Worm (Caenorhabditis elegans) whole organism, L4 larva: Measurements from ENCODE around the gene ZK1240.1.
A peak's percentile ranks its signal among the peaks of the same experiment; 100 is the strongest.

Source experiments
- D1046.2 ChIP-seq: fragments of 200-800 bp; sonication (Bioruptor generic); IDR thresholded peaks from 2 replicates; pipeline ENCODE4 v1.3.6; 2022; ENCODE audit warnings: missing genetic modification characterization, missing compliant biosample characterization
- F10B5.3 ChIP-seq: sonication (generic microtip); optimal IDR thresholded peaks from 2 replicates; lab custom pipeline; 2016; ENCODE audit warnings: mild to moderate bottlenecking, missing genetic modification characterization, missing compliant biosample characterization
- F26F4.8 ChIP-seq: fragments of 200-800 bp; sonication (Bioruptor generic); conservative IDR thresholded peaks from 2 replicates; pipeline ENCODE4 v1.3.6; 2022; ENCODE audit warnings: missing genetic modification characterization, missing compliant biosample characterization
- F37D6.2 ChIP-seq: sonication (generic microtip); optimal IDR thresholded peaks from 2 replicates; lab custom pipeline; 2016; ENCODE audit warnings: mild to moderate bottlenecking, missing genetic modification characterization, missing compliant biosample characterization
- F44E2.7 ChIP-seq: fragments of 200-800 bp; sonication (Bioruptor generic); IDR thresholded peaks from 2 replicates; pipeline ENCODE4 v2.1.2; 2022; ENCODE audit warnings: missing genetic modification characterization, missing compliant biosample characterization
- F49E8.2 ChIP-seq: sonication (generic microtip); optimal IDR thresholded peaks from 2 replicates; lab custom pipeline; 2016; ENCODE audit warnings: missing compliant biosample characterization, mild to moderate bottlenecking, missing genetic modification characterization, borderline replicate concordance
- R02D3.7 ChIP-seq: fragments of 150-350 bp; sonication (generic microtip); optimal IDR thresholded peaks from 3 replicates; lab custom pipeline; 2014; ENCODE audit warnings: missing biosample characterization, missing genetic modification characterization
- Y48G9A.11 ChIP-seq: fragments of 200-800 bp; sonication (Bioruptor generic); IDR thresholded peaks from 2 replicates; pipeline ENCODE4 v1.3.6; 2022; ENCODE audit warnings: missing genetic modification reagents, missing genetic modification characterization, missing compliant biosample characterization
- Y5F2A.4 ChIP-seq: fragments of 200-800 bp; sonication (Bioruptor generic); optimal IDR thresholded peaks from 2 replicates; lab custom pipeline; 2018; ENCODE audit warnings: mild to moderate bottlenecking, missing genetic modification characterization, missing compliant biosample characterization
- ZK546.5 ChIP-seq, 2 experiments: sonication (generic microtip); optimal IDR thresholded peaks; 2 replicates each; lab custom pipeline; 2017; ENCODE audit warnings: missing biosample characterization in 2 of 2, missing genetic modification characterization in 2 of 2
- aha-1 ChIP-seq: fragments of 150-350 bp; peaks from one replicate; lab custom pipeline; 2014; ENCODE audit warnings: missing biosample characterization, missing genetic modification characterization
- ama-1 ChIP-seq: fragments of 150-350 bp; optimal IDR thresholded peaks from 2 replicates; lab custom pipeline; 2014; ENCODE audit warnings: inconsistent platforms, mixed read lengths
- arid-1 ChIP-seq: fragments of 200-800 bp; sonication (Bioruptor generic); conservative IDR thresholded peaks from 2 replicates; pipeline ENCODE4 v1.3.6; 2022; ENCODE audit warnings: missing genetic modification reagents, missing genetic modification characterization, missing compliant biosample characterization
- ceh-20 ChIP-seq: fragments of 200-800 bp; sonication (Bioruptor generic); IDR thresholded peaks from 2 replicates; pipeline ENCODE4 v1.3.6; 2022; ENCODE audit warnings: missing genetic modification reagents, missing genetic modification characterization, missing compliant biosample characterization
- ceh-28 ChIP-seq: fragments of 150-350 bp; optimal IDR thresholded peaks from 2 replicates; lab custom pipeline; 2014; ENCODE audit warnings: missing biosample characterization, missing genetic modification reagents, missing genetic modification characterization
- ceh-32 ChIP-seq: sonication (generic microtip); optimal IDR thresholded peaks from 2 replicates; lab custom pipeline; 2016; ENCODE audit warnings: mild to moderate bottlenecking, missing genetic modification characterization, missing compliant biosample characterization; ENCODE audit not compliant: poor library complexity
- ces-1 ChIP-seq: fragments of 150-350 bp; sonication (generic microtip); optimal IDR thresholded peaks from 4 replicates; lab custom pipeline; 2014; ENCODE audit warnings: missing biosample characterization, missing genetic modification reagents, missing genetic modification characterization
- cey-2 ChIP-seq: sonication (generic microtip); optimal IDR thresholded peaks from 3 replicates; lab custom pipeline; 2017; ENCODE audit warnings: missing genetic modification characterization, mild to moderate bottlenecking, missing compliant biosample characterization, antibody characterized with exemption, borderline replicate concordance; ENCODE audit not compliant: insufficient read depth
- ctbp-1 ChIP-seq: fragments of 200-800 bp; sonication (Bioruptor generic); IDR thresholded peaks from 2 replicates; pipeline ENCODE4 v1.3.6; 2022; ENCODE audit warnings: missing genetic modification reagents, missing genetic modification characterization, missing compliant biosample characterization
- daf-12 ChIP-seq: fragments of 150-350 bp; optimal IDR thresholded peaks from 2 replicates; lab custom pipeline; 2014; ENCODE audit warnings: missing biosample characterization, missing genetic modification reagents, missing genetic modification characterization
- daf-19 ChIP-seq: fragments of 200-800 bp; sonication (Bioruptor generic); conservative IDR thresholded peaks from 2 replicates; pipeline ENCODE4 v1.3.6; 2022; ENCODE audit warnings: missing genetic modification characterization, missing compliant biosample characterization
- daf-8 ChIP-seq: fragments of 200-800 bp; sonication (Bioruptor generic); IDR thresholded peaks from 2 replicates; pipeline ENCODE4 v1.3.6; 2022; ENCODE audit warnings: missing genetic modification characterization, missing compliant biosample characterization
- dmd-6 ChIP-seq: fragments of 200-800 bp; sonication (Bioruptor generic); IDR thresholded peaks from 2 replicates; pipeline ENCODE4 v1.3.6; 2022; ENCODE audit warnings: missing genetic modification reagents, missing genetic modification characterization, missing compliant biosample characterization
- duxl-1 ChIP-seq: sonication (generic microtip); optimal IDR thresholded peaks from 2 replicates; lab custom pipeline; 2016; ENCODE audit warnings: mild to moderate bottlenecking, missing genetic modification characterization, moderate library complexity, missing compliant biosample characterization; ENCODE audit not compliant: poor library complexity
- dve-1 ChIP-seq: sonication (generic microtip); optimal IDR thresholded peaks from 2 replicates; lab custom pipeline; 2017; ENCODE audit warnings: antibody characterized with exemption, mild to moderate bottlenecking, missing genetic modification characterization, missing compliant biosample characterization; ENCODE audit not compliant: insufficient read depth
- hif-1 ChIP-seq, 2 experiments: sonication (generic microtip); optimal IDR thresholded peaks; 2 replicates each; lab custom pipeline; 2016 to 2017; ENCODE audit warnings: missing compliant biosample characterization in 2 of 2, missing genetic modification characterization in 2 of 2, missing genetic modification reagents in 2 of 2, missing genotype in 2 of 2, mild to moderate bottlenecking in 1 of 2
- hlh-11 ChIP-seq: fragments of 200-800 bp; sonication (Bioruptor generic); optimal IDR thresholded peaks from 2 replicates; lab custom pipeline; 2018; ENCODE audit warnings: mild to moderate bottlenecking, missing genetic modification characterization, missing compliant biosample characterization
- hlh-30 ChIP-seq: sonication (generic microtip); optimal IDR thresholded peaks from 2 replicates; lab custom pipeline; 2017; ENCODE audit warnings: antibody characterized with exemption, mild to moderate bottlenecking, missing genetic modification characterization, missing compliant biosample characterization; ENCODE audit not compliant: insufficient read depth
- jun-1 ChIP-seq: fragments of 150-350 bp; optimal IDR thresholded peaks from 2 replicates; lab custom pipeline; 2014; ENCODE audit warnings: missing biosample characterization, missing genetic modification reagents, missing genetic modification characterization
- lin-13 ChIP-seq: fragments of 150-350 bp; optimal IDR thresholded peaks from 2 replicates; lab custom pipeline; 2014; ENCODE audit warnings: missing biosample characterization, missing genetic modification reagents, missing genetic modification characterization
- lin-15B ChIP-seq: fragments of 150-350 bp; sonication (generic microtip); optimal IDR thresholded peaks from 3 replicates; lab custom pipeline; 2014; ENCODE audit warnings: missing biosample characterization, missing genetic modification characterization
- lsy-2 ChIP-seq, 2 experiments: fragments of 150-350 bp in 1 of 2; sonication (generic microtip) in 1 of 2; optimal IDR thresholded peaks; 2 replicates each; lab custom pipeline; 2014 to 2017; ENCODE audit warnings: missing biosample characterization in 2 of 2, missing genetic modification characterization in 2 of 2
- madf-5 ChIP-seq, 2 experiments: fragments of 200-800 bp; sonication (Bioruptor generic); IDR thresholded peaks; 2 replicates each; pipeline ENCODE4 v1.3.6; 2022; ENCODE audit warnings: missing compliant biosample characterization in 2 of 2, missing genetic modification characterization in 2 of 2
- madf-9 ChIP-seq: fragments of 200-800 bp; sonication (Bioruptor generic); conservative IDR thresholded peaks from 2 replicates; pipeline ENCODE4 v1.3.6; 2022; ENCODE audit warnings: missing genetic modification reagents, missing genetic modification characterization, missing compliant biosample characterization
- mxl-3 ChIP-seq: fragments of 200-800 bp; sonication (Bioruptor generic); optimal IDR thresholded peaks from 2 replicates; lab custom pipeline; 2018; ENCODE audit warnings: mild to moderate bottlenecking, missing genetic modification characterization, missing compliant biosample characterization
- nhr-11 ChIP-seq: fragments of 150-350 bp; optimal IDR thresholded peaks from 2 replicates; lab custom pipeline; 2014; ENCODE audit warnings: missing biosample characterization, missing genetic modification characterization
- nhr-237 ChIP-seq: sonication (generic microtip); optimal IDR thresholded peaks from 2 replicates; lab custom pipeline; 2017; ENCODE audit warnings: missing biosample characterization, missing genetic modification characterization
- nhr-42 ChIP-seq: fragments of 200-800 bp; sonication (Bioruptor generic); IDR thresholded peaks from 2 replicates; pipeline ENCODE4 v1.3.6; 2022; ENCODE audit warnings: missing genetic modification characterization, missing compliant biosample characterization
- nhr-48 ChIP-seq: sonication (generic microtip); optimal IDR thresholded peaks from 2 replicates; lab custom pipeline; 2016; ENCODE audit warnings: mild to moderate bottlenecking, missing genetic modification characterization, missing compliant biosample characterization
- nhr-76 ChIP-seq: fragments of 150-350 bp; optimal IDR thresholded peaks from 2 replicates; lab custom pipeline; 2014; ENCODE audit warnings: missing biosample characterization, missing genetic modification characterization
- nhr-77 ChIP-seq: fragments of 150-350 bp; optimal IDR thresholded peaks from 2 replicates; lab custom pipeline; 2014; ENCODE audit warnings: missing biosample characterization, missing genetic modification characterization
- pha-4 ChIP-seq, 2 experiments: fragments of 150-350 bp in 1 of 2; fragments of 200-800 bp in 1 of 2; sonication (Bioruptor generic) in 1 of 2; IDR thresholded peaks in 1 of 2; optimal IDR thresholded peaks in 1 of 2; 2 replicates each; pipeline versions ENCODE4 v1.3.6 to Lab custom; 2014 to 2022; ENCODE audit warnings: missing genetic modification characterization in 2 of 2, missing genetic modification reagents in 2 of 2, missing biosample characterization in 1 of 2, missing compliant biosample characterization in 1 of 2
- pqm-1 ChIP-seq: sonication (generic microtip); optimal IDR thresholded peaks from 2 replicates; lab custom pipeline; 2017; ENCODE audit warnings: missing biosample characterization, missing genetic modification characterization
- sdz-12 ChIP-seq: fragments of 200-800 bp; sonication (Bioruptor generic); optimal IDR thresholded peaks from 2 replicates; lab custom pipeline; 2018; ENCODE audit warnings: mild to moderate bottlenecking, missing genetic modification characterization, missing compliant biosample characterization
- snpc-4 ChIP-seq: fragments of 150-350 bp; optimal IDR thresholded peaks from 2 replicates; lab custom pipeline; 2014; ENCODE audit warnings: missing biosample characterization, missing genetic modification characterization
- unc-130 ChIP-seq: sonication (generic microtip); optimal IDR thresholded peaks from 2 replicates; lab custom pipeline; 2016; ENCODE audit warnings: missing genetic modification reagents, missing genetic modification characterization, missing compliant biosample characterization
- zfp-2 ChIP-seq: sonication (generic microtip); optimal IDR thresholded peaks from 2 replicates; lab custom pipeline; 2016; ENCODE audit warnings: mild to moderate bottlenecking, missing genetic modification characterization, missing compliant biosample characterization
- zfp-3 ChIP-seq: fragments of 200-800 bp; sonication (Bioruptor generic); conservative IDR thresholded peaks from 2 replicates; pipeline ENCODE4 v1.3.6; 2022; ENCODE audit warnings: missing genetic modification reagents, missing genetic modification characterization, missing compliant biosample characterization
- zip-11 ChIP-seq: fragments of 200-800 bp; sonication (Bioruptor generic); IDR thresholded peaks from 2 replicates; pipeline ENCODE4 v1.3.6; 2022; ENCODE audit warnings: missing genetic modification characterization, missing compliant biosample characterization
- zip-2 ChIP-seq: fragments of 150-350 bp; optimal IDR thresholded peaks from 2 replicates; lab custom pipeline; 2014; ENCODE audit warnings: missing biosample characterization, missing genetic modification characterization

ZK1240.1 gene

DNA sequence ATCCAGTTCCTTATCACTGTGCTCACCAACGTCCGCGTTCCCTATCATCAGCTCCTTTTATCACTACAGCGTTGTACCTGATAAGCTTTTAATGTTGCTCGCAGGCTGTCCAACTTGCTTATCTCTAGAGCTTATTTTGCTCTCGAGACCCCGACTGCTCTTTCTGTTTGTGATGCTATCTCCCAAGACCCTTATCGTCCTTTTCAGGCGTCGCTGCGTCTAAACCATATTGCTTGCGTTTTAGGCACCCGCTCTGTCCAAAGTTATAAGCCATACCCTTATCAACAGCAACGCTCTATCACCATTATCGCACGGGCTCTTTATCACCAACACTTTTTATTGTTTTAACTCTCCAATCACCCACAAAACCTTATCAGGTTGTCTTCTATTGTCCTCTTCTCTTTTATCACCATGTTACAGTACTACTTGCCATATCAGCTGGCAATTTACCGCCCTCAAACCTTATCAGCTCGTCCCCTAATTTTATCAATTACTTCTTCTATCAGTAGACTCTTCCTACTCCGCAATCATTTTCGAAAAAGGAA lies 49.3 kb downstream of the ZK1240.1 start (continued):
- peak; percentile 84; the same call in 1 of the 2 replicates for TF ChIP-seq ceh-20 (GFP tag; lab: Robert Waterston, UW)
- no peak for TF ChIP-seq sdz-12 (GFP tag; lab: Kevin White, UChicago)
- TF ChIP-seq arid-1 (GFP tag; lab: Robert Waterston, UW) = no peak
- no peak for TF ChIP-seq zip-11 (GFP tag; lab: Robert Waterston, UW)
- no peak for TF ChIP-seq zfp-2
- peak; percentile 93 for TF ChIP-seq cey-2 (tag; lab: Kevin White, UChicago)
- TF ChIP-seq F44E2.7 (GFP tag; lab: Robert Waterston, UW) = no peak
- no peak for TF ChIP-seq zfp-3
- TF ChIP-seq daf-8 = no peak
- no peak for TF ChIP-seq nhr-76 (tag; lab: Kevin White, UChicago)
- TF ChIP-seq Y5F2A.4 (GFP tag; lab: Kevin White, UChicago) = no peak
- TF ChIP-seq nhr-48 (tag; lab: Kevin White, UChicago) = peak; percentile 95
- no peak for TF ChIP-seq ctbp-1 (GFP tag; lab: Robert Waterston, UW)
- TF ChIP-seq D1046.2 = no peak
- no peak for TF ChIP-seq nhr-11 (tag; lab: Kevin White, UChicago)
- TF ChIP-seq Y48G9A.11 (GFP tag; lab: Robert Waterston, UW) = no peak
- TF ChIP-seq nhr-237 (tag; lab: Kevin White, UChicago) = no peak
- TF ChIP-seq lin-13 (GFP tag; lab: Kevin White, UChicago) = peak; percentile 27
- TF ChIP-seq pha-4 (GFP tag; IDR thresholded peaks at IDR 0.05; lab: Robert Waterston, UW) = peak; percentile 92
- no peak for TF ChIP-seq pha-4 (tag; optimal IDR thresholded peaks at IDR 0.05; lab: Kevin White, UChicago)
- TF ChIP-seq daf-12 = no peak
- peak; percentile 97 for TF ChIP-seq aha-1 (tag; lab: Kevin White, UChicago)
- no peak for TF ChIP-seq F37D6.2 (tag; lab: Kevin White, UChicago)
- no peak for TF ChIP-seq R02D3.7 (tag; lab: Kevin White, UChicago)
- TF ChIP-seq ceh-28 (tag; lab: Kevin White, UChicago) = no peak
- TF ChIP-seq ces-1 (GFP tag; lab: Kevin White, UChicago) = no peak
- no peak for TF ChIP-seq ceh-32 (tag; lab: Kevin White, UChicago)
- peak; percentile 91 for TF ChIP-seq dve-1
- peak; percentile 81 for TF ChIP-seq nhr-42 (GFP tag; lab: Robert Waterston, UW)
- no peak for TF ChIP-seq F49E8.2 (tag; lab: Kevin White, UChicago)
- no peak for TF ChIP-seq snpc-4 (tag; lab: Kevin White, UChicago)
- TF ChIP-seq duxl-1 (tag; lab: Kevin White, UChicago) = peak; percentile 77
- TF ChIP-seq lin-15B = no peak
- no peak for TF ChIP-seq ZK546.5 (tag; optimal IDR thresholded peaks at IDR 0.05; lab: Kevin White, UChicago)
- TF ChIP-seq zip-2 (tag; lab: Kevin White, UChicago) = no peak
- 0 out of 2 replicates have a peak, but pooled peaks have one; percentile 7 for TF ChIP-seq madf-9 (GFP tag; lab: Robert Waterston, UW)
- no peak for TF ChIP-seq hlh-30
- TF ChIP-seq unc-130 (GFP tag; lab: Kevin White, UChicago) = no peak
- peak; percentile 98 for TF ChIP-seq hlh-11 (tag; lab: Kevin White, UChicago)
- peak; percentile 95 for TF ChIP-seq jun-1 (tag; lab: Kevin White, UChicago)
- TF ChIP-seq ama-1 = no peak
- TF ChIP-seq F10B5.3 (tag; lab: Kevin White, UChicago) = no peak
- TF ChIP-seq daf-19 (GFP tag; lab: Robert Waterston, UW) = no peak
- TF ChIP-seq F26F4.8 (GFP tag; lab: Robert Waterston, UW) = no peak
- peak; percentile 96 for TF ChIP-seq dmd-6 (GFP tag; lab: Robert Waterston, UW)
- no peak for TF ChIP-seq hif-1 (tag; optimal IDR thresholded peaks at IDR 0.05; lab: Kevin White, UChicago)
- TF ChIP-seq lsy-2 (tag; optimal IDR thresholded peaks at IDR 0.05; lab: Kevin White, UChicago) = peak; percentile 89 to 94
- peak; percentile 86 for TF ChIP-seq nhr-77
- TF ChIP-seq mxl-3 (GFP tag; lab: Kevin White, UChicago) = peak; percentile 66
- TF ChIP-seq madf-5 (GFP tag; IDR thresholded peaks at IDR 0.05; lab: Robert Waterston, UW) = no peak
- TF ChIP-seq pqm-1 (tag; lab: Kevin White, UChicago) = peak; percentile 100
